Worm (Caenorhabditis elegans): ENCODE measurements around the gene col-118.

Gene col-118

DNA sequence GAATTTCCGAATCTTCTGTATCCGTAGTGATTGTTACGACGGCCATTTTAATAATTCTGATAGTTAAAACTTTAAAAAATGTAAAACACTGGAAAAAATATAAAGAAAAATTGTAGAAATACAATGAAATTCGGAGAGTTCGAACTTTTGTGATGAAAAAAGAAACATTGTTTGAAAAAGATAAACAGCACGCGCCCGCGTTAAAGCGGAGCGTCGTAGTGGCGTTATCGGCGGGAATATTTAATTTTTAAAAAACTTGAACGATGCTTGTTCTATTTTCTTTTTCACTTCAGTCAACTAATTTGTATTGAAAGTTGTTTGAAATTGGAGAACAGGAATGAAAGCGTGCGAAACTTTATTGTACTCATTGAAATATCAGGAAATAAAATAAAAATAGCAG is 21.6 kb downstream of the col-118 start, which contains the start of gene npp-23:
npp-23 (minus strand) TSS at position 56 of the 400 bp plus-strand sequence.
- TF ChIP-seq Y48G9A.11 (GFP tag; IDR thresholded peaks at IDR 0.05) = peak; percentile 89
- peak; percentile 96 for TF ChIP-seq T20F7.1 (GFP tag; optimal IDR thresholded peaks at IDR 0.05)
- peak; percentile 62 for TF ChIP-seq mes-2 (tag; optimal IDR thresholded peaks at IDR 0.05; ENCODE audit: poor library complexity, severe bottlenecking)
- peak; percentile 46 for TF ChIP-seq hlh-30 (tag; optimal IDR thresholded peaks at IDR 0.05; ENCODE audit: insufficient read depth)
- TF ChIP-seq Y75B8A.6 (GFP tag; IDR thresholded peaks at IDR 0.05) = no peak
- no peak for TF ChIP-seq egl-27 (tag; optimal IDR thresholded peaks at IDR 0.05)
- peak in 1 of 2 experiments; percentile 4 for TF ChIP-seq mdl-1 (tag; optimal IDR thresholded peaks at IDR 0.05)
- TF ChIP-seq dpl-1 (GFP tag; optimal IDR thresholded peaks at IDR 0.05) = peak; percentile 95
- no peak for TF ChIP-seq lim-7 (GFP tag; IDR thresholded peaks at IDR 0.05)
- TF ChIP-seq tra-1 (GFP tag; IDR thresholded peaks at IDR 0.05) = no peak

DNA sequence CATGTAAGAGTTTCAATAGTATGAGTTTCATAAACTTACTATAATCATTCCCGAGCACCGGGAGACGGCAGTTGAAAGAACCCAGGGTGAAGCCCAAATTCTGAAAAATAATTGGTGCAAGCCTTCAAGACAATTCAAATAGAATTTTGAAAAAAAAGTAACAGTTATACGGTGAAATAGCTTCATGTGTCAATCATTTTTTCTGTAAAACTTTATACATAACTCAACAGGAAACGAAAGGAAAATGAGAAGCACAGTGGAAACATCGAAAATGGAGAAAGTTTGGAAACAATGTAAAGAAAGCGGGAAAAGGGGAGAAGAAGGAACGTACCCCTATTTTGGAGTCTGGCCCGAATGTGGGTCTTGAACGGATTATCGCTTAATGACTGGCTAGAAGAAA is 24.9 kb downstream of the col-118 start, which contains the start of gene C09G9.3:
C09G9.3 (minus strand) TSS at position 101 of the 400 bp plus-strand sequence.
- TF ChIP-seq dmd-6 (GFP tag; IDR thresholded peaks at IDR 0.05) (no peak), fkh-10 (GFP tag; optimal IDR thresholded peaks at IDR 0.05) (no peak), gei-8 (GFP tag; optimal IDR thresholded peaks at IDR 0.05) (no peak), unc-62 (GFP tag; optimal IDR thresholded peaks at IDR 0.05 in 1 of 2) (no peak), unc-62 (tag; optimal IDR thresholded peaks at IDR 0.05) (no peak), nhr-111 (GFP tag; optimal IDR thresholded peaks at IDR 0.05) (no peak), hif-1 (tag; optimal IDR thresholded peaks at IDR 0.05) (no peak), hlh-30 (tag; optimal IDR thresholded peaks at IDR 0.05; ENCODE audit: insufficient read depth) (no peak), snpc-1.2 (GFP tag; IDR thresholded peaks at IDR 0.05) (no peak), pha-4 (GFP tag; IDR thresholded peaks at IDR 0.05) (no peak), pha-4 (tag; optimal IDR thresholded peaks at IDR 0.05) (no peak), ztf-11 (tag; optimal IDR thresholded peaks at IDR 0.05) (no peak), nhr-41 (GFP tag; IDR thresholded peaks at IDR 0.05) (no peak), lin-15B (tag; optimal IDR thresholded peaks at IDR 0.05) (no peak)

DNA sequence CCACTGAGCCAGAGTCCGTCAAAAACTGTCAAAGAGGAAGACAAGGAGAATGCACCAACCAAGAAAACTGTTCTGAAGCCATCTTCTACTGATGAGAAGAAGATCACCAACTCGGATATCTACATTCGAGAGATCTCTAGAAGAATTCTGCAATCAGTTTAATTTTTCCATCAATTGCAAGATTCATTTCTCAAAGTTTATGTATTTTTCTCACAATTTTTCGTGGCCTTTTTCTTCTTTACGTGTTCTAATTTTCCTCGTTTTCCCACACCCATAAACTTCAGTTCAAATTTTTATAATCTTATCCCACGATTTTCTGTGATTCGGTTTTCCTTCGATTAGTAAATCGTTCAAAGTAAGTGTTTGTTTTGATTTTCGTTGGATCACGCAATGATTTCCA is 25.8 kb downstream of the col-118 start, which contains the start of gene hdl-2:
hdl-2 (plus strand) TSS at position 301 of the 400 bp plus-strand sequence.
- TF ChIP-seq attf-4 (tag; optimal IDR thresholded peaks at IDR 0.05) (no peak), unc-62 (GFP tag; optimal IDR thresholded peaks at IDR 0.05 in 1 of 2) (peak in 1 of 2 experiments; percentile 23), unc-62 (tag; optimal IDR thresholded peaks at IDR 0.05) (no peak)

DNA sequence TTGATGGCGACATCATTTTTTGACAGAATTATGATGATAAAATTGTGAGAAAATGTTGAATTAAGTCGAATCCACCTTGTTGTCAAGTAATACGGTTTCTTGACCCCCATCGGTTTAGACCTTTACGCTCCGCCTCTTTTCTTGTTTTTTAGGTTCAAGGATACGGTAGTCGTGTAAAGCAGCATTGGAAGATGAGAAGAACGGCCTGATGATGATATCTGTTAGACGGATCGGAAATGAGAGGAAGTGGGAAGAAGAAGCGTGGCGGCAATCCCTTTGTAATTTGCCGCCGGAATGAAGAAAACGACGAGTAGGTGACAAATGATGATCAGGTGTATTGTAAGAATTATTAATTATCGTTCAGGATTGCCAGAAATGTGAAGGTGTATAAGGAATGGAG is 31.8 kb downstream of the col-118 start, which contains the start of gene npax-4:
npax-4 (minus strand) TSS at position 101 of the 400 bp plus-strand sequence.
- no peak for TF ChIP-seq nhr-41 (GFP tag; IDR thresholded peaks at IDR 0.05)
- TF ChIP-seq F44E2.7 (GFP tag; IDR thresholded peaks at IDR 0.05) = no peak
- no peak for TF ChIP-seq F49E8.2 (tag; optimal IDR thresholded peaks at IDR 0.05; ENCODE audit: borderline replicate concordance)
- no peak for TF ChIP-seq spr-1 (tag; optimal IDR thresholded peaks at IDR 0.05)
- TF ChIP-seq lsy-2 (tag; optimal IDR thresholded peaks at IDR 0.05) = no peak
- no peak for TF ChIP-seq lin-1 (GFP tag; IDR thresholded peaks at IDR 0.05)
- TF ChIP-seq lim-7 (GFP tag; IDR thresholded peaks at IDR 0.05) = no peak
- TF ChIP-seq daf-19 (GFP tag; conservative IDR thresholded peaks at IDR 0.05) = no peak
- TF ChIP-seq F37D6.2 (tag; optimal IDR thresholded peaks at IDR 0.05) = no peak
- no peak for TF ChIP-seq ztf-11 (tag; optimal IDR thresholded peaks at IDR 0.05)
- TF ChIP-seq pqm-1 (tag; optimal IDR thresholded peaks at IDR 0.05) = no peak
- TF ChIP-seq zfp-2 (tag; optimal IDR thresholded peaks at IDR 0.05) = no peak
- TF ChIP-seq ceh-44 (GFP tag; IDR thresholded peaks at IDR 0.05) = no peak
- TF ChIP-seq sdz-12 (GFP tag; optimal IDR thresholded peaks at IDR 0.05) = no peak
- no peak for TF ChIP-seq hif-1 (tag; optimal IDR thresholded peaks at IDR 0.05)
